Worm (Caenorhabditis elegans): Measurements from ENCODE around the gene snrp-40.1.

- TF ChIP-seq unc-62 (GFP tag; optimal IDR thresholded peaks at IDR 0.05) (no peak), fos-1 (tag; optimal IDR thresholded peaks at IDR 0.05) (no peak), ama-1 (optimal IDR thresholded peaks at IDR 0.05) (no peak), lin-13 (GFP tag; optimal IDR thresholded peaks at IDR 0.05) (no peak), skn-1 (tag; optimal IDR thresholded peaks at IDR 0.05) (no peak), nhr-11 (tag; optimal IDR thresholded peaks at IDR 0.05) (no peak)
Measured at ce11 chrX:11328710-11329109, 29.1 kb upstream of the snrp-40.1 start.
